Fruit fly (Drosophila melanogaster) whole organism, embryonic: ENCODE results near the gene CG16984.

ENCODE experiments used
- Aef1 ChIP-seq: fragments of 200-800 bp; sonication (Bioruptor generic); IDR thresholded peaks from 3 replicates; pipeline ENCODE4 v1.3.6; 2022; ENCODE audit warnings: missing biosample characterization, missing genetic modification characterization
- Asciz ChIP-seq: fragments of 200-800 bp; sonication (Bioruptor generic); optimal IDR thresholded peaks from 2 replicates; lab custom pipeline; 2017; ENCODE audit warnings: missing biosample characterization, mild to moderate bottlenecking, missing genetic modification characterization, missing genetic modification reagents
- CG10209 ChIP-seq: fragments of 200-800 bp; sonication (Bioruptor generic); optimal IDR thresholded peaks from 3 replicates; lab custom pipeline; 2017; ENCODE audit warnings: missing biosample characterization, mild to moderate bottlenecking, missing genetic modification characterization, missing genetic modification reagents
- CG1024 ChIP-seq: fragments of 200-800 bp; sonication (Bioruptor generic); IDR thresholded peaks from 2 replicates; pipeline ENCODE4 v1.3.6; 2022; ENCODE audit warnings: missing biosample characterization, missing genetic modification characterization
- CG10321 ChIP-seq: fragments of 200-800 bp; sonication (Bioruptor generic); IDR thresholded peaks from 2 replicates; pipeline ENCODE4 v1.3.6; 2022; ENCODE audit warnings: missing biosample characterization, missing genetic modification characterization
- CG10543 ChIP-seq: fragments of 200-800 bp; sonication (Bioruptor generic); optimal IDR thresholded peaks from 3 replicates; lab custom pipeline; 2017; ENCODE audit warnings: missing biosample characterization, mild to moderate bottlenecking, missing genetic modification characterization, moderate library complexity
- CG10565 ChIP-seq: fragments of 200-800 bp; sonication (Bioruptor generic); optimal IDR thresholded peaks from 3 replicates; lab custom pipeline; 2016; ENCODE audit warnings: missing biosample characterization, mild to moderate bottlenecking, missing genetic modification characterization
- CG11085 ChIP-seq: fragments of 200-800 bp; sonication (Bioruptor generic); IDR thresholded peaks from 2 replicates; pipeline ENCODE4 v1.3.6; 2022; ENCODE audit warnings: missing biosample characterization, missing genetic modification characterization
- CG12744 ChIP-seq: fragments of 200-800 bp; sonication (Bioruptor generic); optimal IDR thresholded peaks from 2 replicates; lab custom pipeline; 2016; ENCODE audit warnings: missing biosample characterization, missing genetic modification characterization
- CG15269 ChIP-seq: fragments of 200-800 bp; sonication (Bioruptor generic); optimal IDR thresholded peaks from 2 replicates; lab custom pipeline; 2018; ENCODE audit warnings: missing biosample characterization, mild to moderate bottlenecking, missing genetic modification characterization, moderate library complexity
- CG1647 ChIP-seq: fragments of 200-800 bp; sonication (Bioruptor generic); optimal IDR thresholded peaks from 3 replicates; lab custom pipeline; 2016; ENCODE audit warnings: missing biosample characterization, missing genetic modification characterization
- CG17359 ChIP-seq: fragments of 200-800 bp; sonication (Bioruptor generic); optimal IDR thresholded peaks from 3 replicates; lab custom pipeline; 2018; ENCODE audit warnings: missing biosample characterization, mild to moderate bottlenecking, missing genetic modification characterization, moderate library complexity
- CG17612 ChIP-seq: fragments of 200-800 bp; sonication (Bioruptor generic); IDR thresholded peaks from 2 replicates; pipeline ENCODE4 v1.3.6; 2022; ENCODE audit warnings: missing biosample characterization, missing genetic modification characterization
- CG17802 ChIP-seq: fragments of 200-800 bp; sonication (Bioruptor generic); optimal IDR thresholded peaks from 2 replicates; lab custom pipeline; 2018; ENCODE audit warnings: missing biosample characterization, mild to moderate bottlenecking, missing genetic modification characterization, moderate library complexity
- CG2120 ChIP-seq: fragments of 200-800 bp; sonication (Bioruptor generic); optimal IDR thresholded peaks from 3 replicates; lab custom pipeline; 2016; ENCODE audit warnings: missing biosample characterization, missing genetic modification characterization
- CG3281 ChIP-seq: fragments of 200-800 bp; sonication (Bioruptor generic); optimal IDR thresholded peaks from 3 replicates; lab custom pipeline; 2017; ENCODE audit warnings: missing biosample characterization, mild to moderate bottlenecking, missing genetic modification characterization
- CG4328 ChIP-seq: fragments of 200-800 bp; sonication (Bioruptor generic); optimal IDR thresholded peaks from 3 replicates; lab custom pipeline; 2017; ENCODE audit warnings: missing biosample characterization, missing genetic modification reagents, missing genetic modification characterization
- CG4730 ChIP-seq: fragments of 200-800 bp; sonication (Bioruptor generic); IDR thresholded peaks from 2 replicates; pipeline ENCODE4 v1.3.6; 2022; ENCODE audit warnings: missing biosample characterization, missing genetic modification characterization
- CG6689 ChIP-seq: fragments of 200-800 bp; sonication (Bioruptor generic); IDR thresholded peaks from 2 replicates; pipeline ENCODE4 v1.3.6; 2022; ENCODE audit warnings: missing biosample characterization, missing genetic modification characterization
- CG9609 ChIP-seq: fragments of 200-800 bp; sonication (Bioruptor generic); optimal IDR thresholded peaks from 3 replicates; lab custom pipeline; 2016; ENCODE audit warnings: missing biosample characterization, missing genetic modification characterization
- Dip2 ChIP-seq: fragments of 200-800 bp; sonication (Bioruptor generic); IDR thresholded peaks from 2 replicates; pipeline ENCODE4 v1.3.6; 2022; ENCODE audit warnings: missing biosample characterization, missing genetic modification characterization
- Drgx ChIP-seq: fragments of 200-800 bp; sonication (Bioruptor generic); IDR thresholded peaks from 2 replicates; pipeline ENCODE4 v1.3.6; 2022; ENCODE audit warnings: missing biosample characterization, missing genetic modification characterization
- E2f1 ChIP-seq: fragments of 200-800 bp; sonication (Bioruptor generic); IDR thresholded peaks from 2 replicates; pipeline ENCODE4 v1.3.6; 2022; ENCODE audit warnings: missing biosample characterization, missing genetic modification characterization
- Fer3 ChIP-seq: fragments of 200-800 bp; sonication (Bioruptor generic); optimal IDR thresholded peaks from 2 replicates; lab custom pipeline; 2018; ENCODE audit warnings: missing biosample characterization, mild to moderate bottlenecking, missing genetic modification characterization, moderate library complexity
- Gug ChIP-seq: fragments of 200-800 bp; sonication (Bioruptor generic); IDR thresholded peaks from 4 replicates; pipeline ENCODE4 v1.3.6; 2022; ENCODE audit warnings: missing biosample characterization, missing genetic modification characterization
- HLH4C ChIP-seq: fragments of 200-800 bp; sonication (Bioruptor generic); IDR thresholded peaks from 3 replicates; pipeline ENCODE4 v1.3.6; 2022; ENCODE audit warnings: missing biosample characterization, missing genetic modification characterization; ENCODE audit not compliant: partially characterized antibody
- Hmx ChIP-seq: fragments of 200-800 bp; sonication (Bioruptor generic); optimal IDR thresholded peaks from 2 replicates; lab custom pipeline; 2016; ENCODE audit warnings: missing biosample characterization, missing genetic modification characterization
- Max ChIP-seq: fragments of 200-800 bp; sonication (Bioruptor generic); optimal IDR thresholded peaks from 2 replicates; lab custom pipeline; 2016; ENCODE audit warnings: missing biosample characterization, mild to moderate bottlenecking, missing genetic modification characterization
- Myb ChIP-seq: fragments of 200-800 bp; sonication (Bioruptor generic); optimal IDR thresholded peaks from 2 replicates; lab custom pipeline; 2016; ENCODE audit warnings: missing biosample characterization, missing genetic modification characterization
- Oaz ChIP-seq: fragments of 200-800 bp; sonication (Bioruptor generic); IDR thresholded peaks from 2 replicates; pipeline ENCODE4 v1.3.6; 2022; ENCODE audit warnings: missing biosample characterization, missing genetic modification characterization
- Sox100B ChIP-seq: fragments of 200-800 bp; sonication (Bioruptor generic); optimal IDR thresholded peaks from 3 replicates; lab custom pipeline; 2018; ENCODE audit warnings: missing biosample characterization, mild to moderate bottlenecking, missing genetic modification characterization
- Trl ChIP-seq, 3 experiments: fragments of >200 bp in 2 of 3; fragments of 200-800 bp in 1 of 3; sonication (Bioruptor generic) in 1 of 3; optimal IDR thresholded peaks; 2 replicates in 1 of 3; 3 replicates in 2 of 3; lab custom pipeline; 2016 to 2017; ENCODE audit warnings: missing biosample characterization in 1 of 3, missing genetic modification characterization in 1 of 3
- Usf ChIP-seq: fragments of 200-800 bp; sonication (Bioruptor generic); optimal IDR thresholded peaks from 2 replicates; lab custom pipeline; 2017; ENCODE audit warnings: missing genotype, missing biosample characterization, missing genetic modification characterization
- btn ChIP-seq: fragments of 200-800 bp; sonication (Bioruptor generic); optimal IDR thresholded peaks from 2 replicates; lab custom pipeline; 2016; ENCODE audit warnings: missing biosample characterization, missing genetic modification characterization
- dpn ChIP-seq, 2 experiments: fragments of 200-800 bp; sonication (Bioruptor generic); optimal IDR thresholded peaks; 3 replicates each; lab custom pipeline; 2016; ENCODE audit warnings: missing biosample characterization in 2 of 2, missing genetic modification characterization in 2 of 2
- emc ChIP-seq: fragments of 200-800 bp; sonication (Bioruptor generic); optimal IDR thresholded peaks from 2 replicates; lab custom pipeline; 2016; ENCODE audit warnings: missing biosample characterization, missing genetic modification characterization
- fru ChIP-seq: fragments of >200 bp; optimal IDR thresholded peaks from 2 replicates; lab custom pipeline; 2017
- gsb ChIP-seq: fragments of 200-800 bp; sonication (Bioruptor generic); IDR thresholded peaks from 2 replicates; pipeline ENCODE4 v1.3.6; 2022; ENCODE audit warnings: missing biosample characterization, missing genetic modification characterization
- h ChIP-seq: fragments of >200 bp; optimal IDR thresholded peaks from 2 replicates; lab custom pipeline; 2017
- ind ChIP-seq: fragments of 200-800 bp; sonication (Bioruptor generic); optimal IDR thresholded peaks from 3 replicates; lab custom pipeline; 2016; ENCODE audit warnings: missing biosample characterization, missing genetic modification characterization
- insv ChIP-seq, 2 experiments: fragments of 200-800 bp; sonication (Bioruptor generic); optimal IDR thresholded peaks; 3 replicates each; lab custom pipeline; 2016 to 2018; ENCODE audit warnings: missing biosample characterization in 2 of 2, missing genetic modification characterization in 2 of 2
- lilli ChIP-seq: fragments of 200-800 bp; sonication (Bioruptor generic); optimal IDR thresholded peaks from 3 replicates; lab custom pipeline; 2016; ENCODE audit warnings: missing biosample characterization, missing genetic modification characterization
- mam ChIP-seq: fragments of 200-800 bp; sonication (Bioruptor generic); optimal IDR thresholded peaks from 3 replicates; lab custom pipeline; 2016; ENCODE audit warnings: missing biosample characterization, missing genetic modification characterization
- peb ChIP-seq: fragments of 200-800 bp; sonication (Bioruptor generic); IDR thresholded peaks from 2 replicates; pipeline ENCODE4 v1.3.6; 2022; ENCODE audit warnings: missing biosample characterization, missing genetic modification characterization
- psq ChIP-seq: fragments of 200-800 bp; sonication (Bioruptor generic); optimal IDR thresholded peaks from 2 replicates; lab custom pipeline; 2017; ENCODE audit warnings: missing biosample characterization, missing genetic modification characterization
- pzg ChIP-seq: fragments of 200-800 bp; sonication (Bioruptor generic); optimal IDR thresholded peaks from 3 replicates; lab custom pipeline; 2018; ENCODE audit warnings: missing biosample characterization, mild to moderate bottlenecking, missing genetic modification characterization, moderate library complexity
- slp2 ChIP-seq: fragments of 200-800 bp; sonication (Bioruptor generic); optimal IDR thresholded peaks from 2 replicates; lab custom pipeline; 2016; ENCODE audit warnings: missing biosample characterization, missing genetic modification characterization
- sob ChIP-seq: fragments of 200-800 bp; sonication (Bioruptor generic); IDR thresholded peaks from 2 replicates; pipeline ENCODE4 v1.3.6; 2022; ENCODE audit warnings: missing biosample characterization, missing genetic modification characterization
- sqz ChIP-seq: fragments of 200-800 bp; sonication (Bioruptor generic); optimal IDR thresholded peaks from 3 replicates; lab custom pipeline; 2018; ENCODE audit warnings: missing biosample characterization, mild to moderate bottlenecking, missing genetic modification characterization
- toy ChIP-seq: fragments of 200-800 bp; sonication (Bioruptor generic); IDR thresholded peaks from 2 replicates; pipeline ENCODE4 v1.3.6; 2022; ENCODE audit warnings: missing biosample characterization, missing genetic modification characterization
- zfh2 ChIP-seq: fragments of 200-800 bp; sonication (Bioruptor generic); optimal IDR thresholded peaks from 2 replicates; lab custom pipeline; 2016; ENCODE audit warnings: missing biosample characterization, missing genetic modification characterization

Gene CG16984

dm6 chr3L:2552116-2552843 is 43.3 kb upstream of the CG16984 start (continued):
- TF ChIP-seq sob (GFP tag; lab: Robert Waterston, UW) (peak; percentile 61; the same call in 1 of the 2 replicates), Oaz (GFP tag; lab: Robert Waterston, UW) (no peak), Myb (GFP tag; lab: Kevin White, UChicago) (peak; percentile 8), Sox100B (GFP tag; lab: Kevin White, UChicago) (peak; percentile 58), ind (GFP tag; lab: Kevin White, UChicago) (peak; percentile 48), CG11085 (GFP tag; lab: Robert Waterston, UW) (no peak), CG10209 (GFP tag; lab: Kevin White, UChicago) (peak; percentile 69), Aef1 (GFP tag; lab: Robert Waterston, UW) (peak; percentile 54; the same call in 2 of the 3 replicates), insv (GFP tag; optimal IDR thresholded peaks at IDR 0.05; lab: Kevin White, UChicago) (no peak), CG10321 (GFP tag; lab: Robert Waterston, UW) (no peak), emc (GFP tag; lab: Kevin White, UChicago) (no peak), pzg (GFP tag; lab: Kevin White, UChicago) (no peak), HLH4C (GFP tag; lab: Robert Waterston, UW) (no peak), mam (GFP tag; lab: Kevin White, UChicago) (peak; percentile 60), Trl (optimal IDR thresholded peaks at IDR 0.05; lab: Kevin White, UChicago) (no peak), Trl (GFP tag; optimal IDR thresholded peaks at IDR 0.05; lab: Kevin White, UChicago) (peak; percentile 18), Asciz (peak; percentile 66), CG3281 (GFP tag; lab: Kevin White, UChicago) (peak; percentile 49), peb (GFP tag; lab: Robert Waterston, UW) (0 out of 2 replicates have a peak, but pooled peaks have one; percentile 37), sqz (peak; percentile 5), slp2 (GFP tag; lab: Kevin White, UChicago) (peak; percentile 54), Max (peak; percentile 40), zfh2 (GFP tag; lab: Kevin White, UChicago) (no peak), lilli (GFP tag; lab: Kevin White, UChicago) (peak; percentile 49), CG1024 (peak; percentile 47; the same call in 1 of the 2 replicates), CG12744 (GFP tag; lab: Kevin White, UChicago) (peak; percentile 38), Gug (GFP tag; lab: Robert Waterston, UW) (no peak; the same call in 3 of the 4 replicates), dpn (GFP tag; optimal IDR thresholded peaks at IDR 0.05; lab: Kevin White, UChicago) (peak; percentile 41 to 63), h (lab: Kevin White, UChicago) (no peak), CG2120 (GFP tag; lab: Kevin White, UChicago) (peak; percentile 53), CG17802 (tag; lab: Kevin White, UChicago) (peak; percentile 19), Drgx (peak; percentile 76), CG6689 (GFP tag; lab: Robert Waterston, UW) (peak; percentile 64), Usf (GFP tag; lab: Kevin White, UChicago) (no peak), CG10543 (GFP tag; lab: Kevin White, UChicago) (no peak), CG17612 (0 out of 2 replicates have a peak, but pooled peaks have one; percentile 22), fru (lab: Kevin White, UChicago) (no peak), Dip2 (GFP tag; lab: Robert Waterston, UW) (no peak), gsb (GFP tag; lab: Robert Waterston, UW) (no peak), CG10565 (no peak), CG17359 (tag; lab: Kevin White, UChicago) (peak; percentile 72), CG9609 (GFP tag; lab: Kevin White, UChicago) (peak; percentile 15), toy (GFP tag; lab: Robert Waterston, UW) (no peak), Fer3 (peak; percentile 40), btn (GFP tag; lab: Kevin White, UChicago) (peak; percentile 65), Hmx (GFP tag; lab: Kevin White, UChicago) (peak; percentile 9), CG4730 (GFP tag; lab: Robert Waterston, UW) (0 out of 2 replicates have a peak, but pooled peaks have one; percentile 38), psq (GFP tag; lab: Kevin White, UChicago) (peak; percentile 45), E2f1 (GFP tag; lab: Robert Waterston, UW) (no peak), CG4328 (GFP tag; lab: Kevin White, UChicago) (peak; percentile 28), CG15269 (tag; lab: Kevin White, UChicago) (peak; percentile 69), CG1647 (GFP tag; lab: Kevin White, UChicago) (peak; percentile 8)
